Worm (Caenorhabditis elegans): Measurements from ENCODE around the gene Y50D4B.1.

Y50D4B.1 gene

ce11 chrV:1142251-1142650 is 29.5 kb downstream of the Y50D4B.1 start:
- TF ChIP-seq unc-62 (GFP tag; optimal IDR thresholded peaks at IDR 0.05) = no peak

ce11 chrV:1149734-1150669 is 37.2 kb downstream of the Y50D4B.1 start:
- no peak for TF ChIP-seq unc-62 (GFP tag; optimal IDR thresholded peaks at IDR 0.05)

DNA sequence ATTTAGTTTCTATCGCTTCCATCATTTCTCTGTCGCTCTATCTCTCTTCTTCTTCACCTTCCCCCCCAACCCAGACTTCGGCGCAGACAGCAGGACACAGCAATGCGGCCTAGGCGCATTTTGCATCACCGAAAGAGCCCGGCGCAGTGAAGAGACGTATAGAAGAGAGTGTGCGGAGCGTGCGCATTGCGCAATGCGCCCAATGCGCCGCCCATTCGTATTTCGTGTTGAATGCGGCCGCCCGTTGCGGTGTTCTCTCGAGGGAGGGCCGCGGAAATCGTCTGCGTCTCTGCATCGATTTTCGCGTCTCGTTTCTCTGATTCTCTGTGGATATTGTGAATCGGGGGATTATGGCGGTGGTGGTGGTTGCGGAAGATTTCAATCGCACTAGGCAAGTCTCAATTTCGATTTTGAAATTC is 38.6 kb downstream of the Y50D4B.1 start:
- no peak for TF ChIP-seq unc-62 (GFP tag; optimal IDR thresholded peaks at IDR 0.05)

ce11 chrV:1151830-1152229 is 39.1 kb downstream of the Y50D4B.1 start:
- TF ChIP-seq unc-62 (GFP tag; optimal IDR thresholded peaks at IDR 0.05) = no peak

DNA sequence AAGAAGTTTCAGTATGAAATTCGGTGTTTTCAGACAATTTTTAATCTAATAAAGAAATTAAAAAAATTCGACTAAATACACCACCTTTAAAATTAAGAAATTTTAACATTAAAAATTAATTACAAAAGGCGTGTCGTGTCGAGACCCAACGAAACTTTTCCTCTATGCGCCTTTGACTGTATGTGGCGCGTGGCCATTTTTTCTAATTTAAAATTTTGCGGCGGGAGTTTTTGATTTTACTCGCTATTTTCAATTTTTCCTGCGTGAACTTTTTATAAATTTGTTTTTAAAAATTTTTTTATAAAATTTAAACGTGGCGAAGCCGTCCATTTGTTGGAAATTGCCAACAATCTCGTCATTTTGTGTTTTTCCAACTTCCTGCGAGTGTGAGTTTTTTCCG is 40.0 kb downstream of the Y50D4B.1 start:
- TF ChIP-seq unc-62 (GFP tag; optimal IDR thresholded peaks at IDR 0.05) = no peak

DNA sequence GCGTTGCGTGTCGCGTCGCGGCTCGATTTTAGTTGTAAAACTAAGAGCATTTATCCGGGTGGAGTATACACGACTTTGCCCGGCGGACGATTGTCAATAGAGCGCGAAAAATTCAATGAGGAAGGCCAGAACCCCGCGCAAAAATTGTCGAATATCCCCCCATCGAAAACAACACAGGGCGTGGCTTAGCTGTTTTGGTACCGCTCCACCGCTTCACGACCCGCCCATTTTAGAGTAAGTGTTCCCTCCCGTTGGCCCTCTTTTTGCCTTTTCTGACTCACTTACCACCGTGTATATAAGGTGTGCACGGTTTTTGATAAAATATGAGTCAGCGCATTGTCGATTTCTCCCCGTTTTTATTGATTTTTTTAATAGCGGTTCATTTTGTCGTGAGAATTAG is 40.6 kb downstream of the Y50D4B.1 start:
- no peak for TF ChIP-seq unc-62 (GFP tag; optimal IDR thresholded peaks at IDR 0.05)

ce11 chrV:1153925-1154324 is 41.2 kb downstream of the Y50D4B.1 start:
- TF ChIP-seq unc-62 (GFP tag; optimal IDR thresholded peaks at IDR 0.05) = no peak

ce11 chrV:1154472-1155278 is 41.9 kb downstream of the Y50D4B.1 start:
- no peak for TF ChIP-seq unc-62 (GFP tag; optimal IDR thresholded peaks at IDR 0.05)

- no peak for TF ChIP-seq unc-62 (GFP tag; optimal IDR thresholded peaks at IDR 0.05)
Observed at ce11 chrV:1155914-1156313, 43.2 kb downstream of the Y50D4B.1 start, which contains the start of gene cmd-1. Gene cmd-1 (plus strand): TSS chrV:1156271.

DNA sequence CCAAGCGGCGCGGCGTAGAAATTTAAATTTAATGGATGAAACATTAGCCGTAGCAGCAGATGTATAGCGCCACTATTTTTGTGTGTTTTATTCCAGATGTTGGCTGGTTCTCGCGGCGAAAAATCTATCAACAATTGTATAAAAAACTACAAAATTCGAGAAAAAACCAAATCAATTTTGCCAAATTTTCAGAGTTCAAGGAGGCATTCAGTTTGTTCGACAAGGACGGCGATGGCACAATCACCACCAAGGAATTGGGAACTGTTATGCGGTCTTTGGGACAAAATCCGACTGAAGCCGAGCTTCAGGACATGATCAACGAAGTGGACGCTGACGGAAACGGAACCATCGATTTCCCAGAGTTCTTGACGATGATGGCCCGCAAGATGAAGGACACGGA is 43.7 kb downstream of the Y50D4B.1 start:
- TF ChIP-seq unc-62 (GFP tag; optimal IDR thresholded peaks at IDR 0.05) = no peak

ce11 chrV:1157443-1157842 is 44.7 kb downstream of the Y50D4B.1 start:
- TF ChIP-seq unc-62 (GFP tag; optimal IDR thresholded peaks at IDR 0.05) = no peak

DNA sequence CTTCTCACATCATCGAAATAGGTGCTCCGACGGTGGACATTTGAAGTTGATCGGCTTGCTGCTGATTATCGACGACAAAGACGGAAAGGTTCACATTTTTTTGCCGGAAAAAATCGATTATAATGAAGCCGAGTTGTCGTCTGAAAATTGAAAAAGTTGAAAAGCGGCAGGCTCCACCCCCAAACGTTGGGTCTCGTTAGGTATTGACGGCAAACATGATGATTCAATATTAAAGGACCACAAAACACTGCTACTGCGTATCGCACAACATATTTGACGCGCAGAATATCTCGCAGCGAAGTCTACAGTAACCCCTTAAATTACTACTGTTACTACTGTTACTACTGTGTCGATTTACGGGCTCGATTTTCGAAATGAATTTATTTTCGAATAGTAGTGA is 45.5 kb downstream of the Y50D4B.1 start:
- no peak for TF ChIP-seq unc-62 (GFP tag; optimal IDR thresholded peaks at IDR 0.05)

DNA sequence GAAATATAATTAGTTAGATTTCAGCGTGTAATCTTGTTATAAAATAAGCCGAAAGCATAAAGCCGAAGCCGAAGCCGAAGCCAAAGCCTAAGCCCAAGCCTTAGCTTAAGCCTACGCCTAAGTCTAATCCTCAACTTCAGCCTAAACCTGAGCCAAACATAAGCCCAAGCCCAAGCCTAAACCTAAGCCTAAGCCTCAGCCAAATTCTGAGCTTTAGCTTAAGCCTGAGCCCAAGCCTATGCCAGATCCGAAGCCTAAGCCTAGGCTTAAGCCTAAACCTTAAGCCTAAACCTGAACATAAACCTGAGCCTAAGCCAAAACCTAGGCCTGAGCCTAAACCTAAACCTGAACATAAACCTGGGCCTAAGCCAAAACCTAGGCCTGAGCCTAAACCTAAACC is 48.0 kb downstream of the Y50D4B.1 start:
- TF ChIP-seq unc-62 (GFP tag; optimal IDR thresholded peaks at IDR 0.05) = no peak

ce11 chrV:1164196-1164691 is 51.5 kb downstream of the Y50D4B.1 start, which contains the start of gene T21H3.5:
Gene T21H3.5 (minus strand): TSS chrV:1164293.
- no peak for TF ChIP-seq unc-62 (GFP tag; optimal IDR thresholded peaks at IDR 0.05)

ce11 chrV:1165090-1165761 is 52.5 kb downstream of the Y50D4B.1 start, which contains the start of gene ptr-16:
Gene ptr-16 (plus strand): TSS chrV:1165711.
- no peak for TF ChIP-seq unc-62 (GFP tag; optimal IDR thresholded peaks at IDR 0.05)

ce11 chrV:1170591-1170990 is 57.8 kb downstream of the Y50D4B.1 start:
- no peak for TF ChIP-seq unc-62 (GFP tag; optimal IDR thresholded peaks at IDR 0.05)

Data from whole organism, dauer.